Worm (Caenorhabditis elegans): ENCODE measurements around the gene clec-179.

The clec-179 gene

ce11 chrIV:7173489-7173888 lies 11.0 kb downstream of the clec-179 start, which contains the start of gene str-1:
Gene str-1, plus strand, starts transcription at chrIV:7173789.
- no peak for TF ChIP-seq egl-5 (tag; optimal IDR thresholded peaks at IDR 0.05)
- TF ChIP-seq eor-1 (tag; optimal IDR thresholded peaks at IDR 0.05): no peak
- no peak for TF ChIP-seq unc-39 (tag; optimal IDR thresholded peaks at IDR 0.05)
- no peak for TF ChIP-seq hmg-11 (tag; optimal IDR thresholded peaks at IDR 0.05)
- TF ChIP-seq snpc-4 (tag; optimal IDR thresholded peaks at IDR 0.05): no peak
- no peak for TF ChIP-seq nhr-43 (tag; optimal IDR thresholded peaks at IDR 0.05; ENCODE audit: poor library complexity, severe bottlenecking)

ce11 chrIV:7171222-7171621 lies 13.3 kb downstream of the clec-179 start, which contains the start of gene str-220:
Gene str-220, minus strand, starts transcription at chrIV:7171322.
- TF ChIP-seq nhr-77 (tag; optimal IDR thresholded peaks at IDR 0.05) (no peak), nhr-25 (tag; optimal IDR thresholded peaks at IDR 0.05) (no peak), mml-1 (tag; optimal IDR thresholded peaks at IDR 0.05) (no peak), elt-3 (tag; optimal IDR thresholded peaks at IDR 0.05) (no peak), zag-1 (tag; optimal IDR thresholded peaks at IDR 0.05) (no peak)

ce11 chrIV:7167983-7168760 lies 16.3 kb downstream of the clec-179 start, which contains the start of gene skr-16:
Gene skr-16, plus strand, starts transcription at chrIV:7168710.
- no peak for TF ChIP-seq nhr-12 (tag; optimal IDR thresholded peaks at IDR 0.05)
- TF ChIP-seq nhr-25 (tag; optimal IDR thresholded peaks at IDR 0.05): no peak
- no peak for TF ChIP-seq pha-4 (tag; optimal IDR thresholded peaks at IDR 0.05)
- TF ChIP-seq hmg-11 (tag; optimal IDR thresholded peaks at IDR 0.05): peak; percentile 44
- TF ChIP-seq elt-2 (tag; optimal IDR thresholded peaks at IDR 0.05): peak; percentile 12
- no peak for TF ChIP-seq zag-1 (tag; optimal IDR thresholded peaks at IDR 0.05)
- TF ChIP-seq lin-39 (tag; optimal IDR thresholded peaks at IDR 0.05): no peak
- TF ChIP-seq ztf-4 (tag; optimal IDR thresholded peaks at IDR 0.05): no peak
- peak; percentile 3 for TF ChIP-seq pqm-1 (tag; optimal IDR thresholded peaks at IDR 0.05)
- no peak for TF ChIP-seq nhr-23 (tag; optimal IDR thresholded peaks at IDR 0.05)

- TF ChIP-seq hmg-11 (tag; optimal IDR thresholded peaks at IDR 0.05) (peak; percentile 36), mml-1 (tag; optimal IDR thresholded peaks at IDR 0.05) (peak; percentile 51), nhr-12 (tag; optimal IDR thresholded peaks at IDR 0.05) (no peak), ama-1 (optimal IDR thresholded peaks at IDR 0.05) (no peak), nfya-1 (tag; optimal IDR thresholded peaks at IDR 0.05; ENCODE audit: insufficient read depth) (peak; percentile 43), lin-15B (tag; optimal IDR thresholded peaks at IDR 0.05) (peak; percentile 4), jun-1 (tag; optimal IDR thresholded peaks at IDR 0.05) (no peak)
Observed at ce11 chrIV:7166553-7166952, 17.9 kb downstream of the clec-179 start, which contains the start of gene C42D4.18. Gene C42D4.18, plus strand, starts transcription at chrIV:7166783.

- TF ChIP-seq ceh-82 (tag; optimal IDR thresholded peaks at IDR 0.05): no peak
- TF ChIP-seq nhr-25 (tag; optimal IDR thresholded peaks at IDR 0.05): no peak
- no peak for TF ChIP-seq nhr-43 (tag; optimal IDR thresholded peaks at IDR 0.05; ENCODE audit: poor library complexity, severe bottlenecking)
- no peak for TF ChIP-seq ama-1 (optimal IDR thresholded peaks at IDR 0.05)
- TF ChIP-seq ceh-16 (tag; optimal IDR thresholded peaks at IDR 0.05): no peak
- peak; percentile 34 for TF ChIP-seq nfya-1 (tag; optimal IDR thresholded peaks at IDR 0.05; ENCODE audit: insufficient read depth)
- no peak for TF ChIP-seq snpc-4 (tag; optimal IDR thresholded peaks at IDR 0.05)
- no peak for TF ChIP-seq sea-2 (GFP tag; optimal IDR thresholded peaks at IDR 0.05)
- peak; percentile 34 for TF ChIP-seq lin-15B (tag; optimal IDR thresholded peaks at IDR 0.05)
- TF ChIP-seq nhr-76 (tag; optimal IDR thresholded peaks at IDR 0.05): no peak
- no peak for TF ChIP-seq elt-1 (tag; optimal IDR thresholded peaks at IDR 0.05)
Observed at ce11 chrIV:7165723-7166122, 18.8 kb downstream of the clec-179 start, which contains the start of gene rpc-1. Gene rpc-1, minus strand, starts transcription at chrIV:7165748.

- no peak for TF ChIP-seq egl-5 (tag; optimal IDR thresholded peaks at IDR 0.05)
- TF ChIP-seq ztf-4 (tag; optimal IDR thresholded peaks at IDR 0.05): no peak
- TF ChIP-seq fos-1 (tag; optimal IDR thresholded peaks at IDR 0.05): no peak
- TF ChIP-seq unc-39 (tag; optimal IDR thresholded peaks at IDR 0.05): no peak
Observed at ce11 chrIV:7159586-7159985, 24.9 kb downstream of the clec-179 start.

Measured in whole organism, L3 larva.